Worm (Caenorhabditis elegans): ENCODE measurements around the gene clhm-1.
A peak's percentile ranks its signal among the peaks of the same experiment; 100 is the strongest.

The clhm-1 gene

DNA sequence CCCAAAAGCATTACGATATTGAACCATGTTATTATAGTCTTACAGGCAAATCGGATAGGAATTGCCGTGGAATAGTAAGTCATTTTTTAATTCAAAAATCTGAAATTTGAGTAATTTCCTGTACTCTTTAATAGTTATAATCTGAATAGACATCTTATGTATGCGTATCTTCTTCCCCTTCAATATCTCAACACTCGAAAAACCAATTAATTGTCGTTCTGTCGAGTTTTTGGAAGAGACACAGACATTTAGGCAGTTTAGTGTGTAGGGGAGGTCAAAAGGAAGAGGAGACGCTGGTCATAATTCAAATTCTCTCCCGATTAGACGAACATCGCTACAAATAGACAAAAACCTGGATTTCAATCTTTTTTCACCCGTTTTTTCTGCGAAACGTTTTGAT, 35.3 kb downstream of the clhm-1 start:
- TF ChIP-seq Y55F3AM.14 (GFP tag; optimal IDR thresholded peaks at IDR 0.05) = no peak
- peak; percentile 23 for TF ChIP-seq nhr-21 (tag; optimal IDR thresholded peaks at IDR 0.05)
- peak; percentile 55 for TF ChIP-seq nhr-129 (tag; optimal IDR thresholded peaks at IDR 0.05)
- peak; percentile 88 for TF ChIP-seq sem-4 (tag; optimal IDR thresholded peaks at IDR 0.05)
- no peak for TF ChIP-seq ZK546.5 (tag; optimal IDR thresholded peaks at IDR 0.05)
- TF ChIP-seq unc-62 (GFP tag; optimal IDR thresholded peaks at IDR 0.05) = peak; percentile 31
- TF ChIP-seq lsy-2 (tag; optimal IDR thresholded peaks at IDR 0.05) = peak in 1 of 2 experiments; percentile 53
- TF ChIP-seq ceh-16 (tag; optimal IDR thresholded peaks at IDR 0.05) = peak; percentile 93
- TF ChIP-seq ztf-1 (GFP tag; conservative IDR thresholded peaks at IDR 0.05) = no peak
- TF ChIP-seq unc-55 (GFP tag; optimal IDR thresholded peaks at IDR 0.05) = peak; percentile 46
- TF ChIP-seq nhr-25 (tag; optimal IDR thresholded peaks at IDR 0.05) = peak; percentile 80
- peak; percentile 61 for TF ChIP-seq C34F6.9 (tag; optimal IDR thresholded peaks at IDR 0.05)
- peak; percentile 96 for TF ChIP-seq egl-27 (tag; optimal IDR thresholded peaks at IDR 0.05)
- TF ChIP-seq sma-9 (GFP tag; optimal IDR thresholded peaks at IDR 0.05) = peak; percentile 87
- no peak for TF ChIP-seq sma-9 (tag; optimal IDR thresholded peaks at IDR 0.05)
- peak; percentile 20 for TF ChIP-seq blmp-1 (tag; optimal IDR thresholded peaks at IDR 0.05; ENCODE audit: insufficient read depth)
- peak; percentile 58 for TF ChIP-seq nhr-6 (tag; optimal IDR thresholded peaks at IDR 0.05)
- TF ChIP-seq crh-2 (tag; optimal IDR thresholded peaks at IDR 0.05) = peak; percentile 47
- no peak for TF ChIP-seq gmeb-1 (tag; optimal IDR thresholded peaks at IDR 0.05)
- no peak for TF ChIP-seq ztf-11 (tag; optimal IDR thresholded peaks at IDR 0.05)
- peak; percentile 56 for TF ChIP-seq lin-13 (GFP tag; optimal IDR thresholded peaks at IDR 0.05)
- peak; percentile 19 for TF ChIP-seq sma-3 (GFP tag; optimal IDR thresholded peaks at IDR 0.05)
- TF ChIP-seq nhr-23 (tag; optimal IDR thresholded peaks at IDR 0.05) = no peak
- TF ChIP-seq nhr-237 (tag; optimal IDR thresholded peaks at IDR 0.05) = no peak
- TF ChIP-seq skn-1 (tag; optimal IDR thresholded peaks at IDR 0.05) = no peak
- TF ChIP-seq mab-5 (tag; optimal IDR thresholded peaks at IDR 0.05) = peak; percentile 87
- peak; percentile 76 for TF ChIP-seq fos-1 (tag; optimal IDR thresholded peaks at IDR 0.05)
- no peak for TF ChIP-seq nhr-10 (tag; optimal IDR thresholded peaks at IDR 0.05)
- no peak for TF ChIP-seq ama-1 (optimal IDR thresholded peaks at IDR 0.05)
- TF ChIP-seq zag-1 (tag; optimal IDR thresholded peaks at IDR 0.05) = no peak

DNA sequence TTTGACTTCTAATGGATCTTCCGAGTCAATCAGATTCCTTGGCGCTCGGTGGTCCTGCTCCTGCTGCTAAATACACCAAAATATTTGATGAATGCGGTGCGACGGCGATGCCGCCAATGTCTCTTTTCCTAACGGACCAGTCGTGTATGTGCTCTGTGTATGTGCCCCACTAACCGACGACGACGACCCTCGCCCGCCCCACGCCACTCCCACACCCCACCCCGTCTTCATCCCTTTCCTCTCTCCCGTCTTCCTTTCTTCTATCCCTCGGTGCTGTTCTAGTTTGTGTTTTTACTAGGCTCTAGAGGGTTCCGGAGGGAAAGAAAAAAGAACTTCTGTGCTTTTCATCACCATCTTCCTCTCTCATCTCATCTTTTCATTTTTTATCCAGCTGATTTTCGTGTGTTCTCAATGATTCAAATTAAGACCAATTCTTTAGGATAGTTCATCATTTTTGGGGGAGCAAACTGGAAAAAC, 36.2 kb downstream of the clhm-1 start, which contains the start of gene egl-27:
Gene egl-27 (plus strand): TSS at position 427 of the 477 bp plus-strand sequence.
- TF ChIP-seq dmd-4 (tag; optimal IDR thresholded peaks at IDR 0.05) (no peak), fos-1 (tag; optimal IDR thresholded peaks at IDR 0.05) (no peak), ZK546.5 (tag; optimal IDR thresholded peaks at IDR 0.05) (no peak), egl-27 (tag; optimal IDR thresholded peaks at IDR 0.05) (no peak), ztf-4 (tag; optimal IDR thresholded peaks at IDR 0.05) (no peak), aly-2 (tag; optimal IDR thresholded peaks at IDR 0.05) (no peak), ceh-16 (tag; optimal IDR thresholded peaks at IDR 0.05) (no peak), alr-1 (tag; optimal IDR thresholded peaks at IDR 0.05) (no peak), nhr-12 (tag; optimal IDR thresholded peaks at IDR 0.05) (no peak), unc-39 (tag; optimal IDR thresholded peaks at IDR 0.05) (no peak), nhr-237 (tag; optimal IDR thresholded peaks at IDR 0.05) (no peak), nhr-23 (tag; optimal IDR thresholded peaks at IDR 0.05) (no peak), mbf-1 (tag; optimal IDR thresholded peaks at IDR 0.05) (no peak), mdl-1 (tag; optimal IDR thresholded peaks at IDR 0.05) (no peak), gmeb-1 (tag; optimal IDR thresholded peaks at IDR 0.05) (no peak), sma-9 (GFP tag; optimal IDR thresholded peaks at IDR 0.05) (no peak), sma-9 (tag; optimal IDR thresholded peaks at IDR 0.05) (no peak), ztf-11 (tag; optimal IDR thresholded peaks at IDR 0.05) (no peak)

DNA sequence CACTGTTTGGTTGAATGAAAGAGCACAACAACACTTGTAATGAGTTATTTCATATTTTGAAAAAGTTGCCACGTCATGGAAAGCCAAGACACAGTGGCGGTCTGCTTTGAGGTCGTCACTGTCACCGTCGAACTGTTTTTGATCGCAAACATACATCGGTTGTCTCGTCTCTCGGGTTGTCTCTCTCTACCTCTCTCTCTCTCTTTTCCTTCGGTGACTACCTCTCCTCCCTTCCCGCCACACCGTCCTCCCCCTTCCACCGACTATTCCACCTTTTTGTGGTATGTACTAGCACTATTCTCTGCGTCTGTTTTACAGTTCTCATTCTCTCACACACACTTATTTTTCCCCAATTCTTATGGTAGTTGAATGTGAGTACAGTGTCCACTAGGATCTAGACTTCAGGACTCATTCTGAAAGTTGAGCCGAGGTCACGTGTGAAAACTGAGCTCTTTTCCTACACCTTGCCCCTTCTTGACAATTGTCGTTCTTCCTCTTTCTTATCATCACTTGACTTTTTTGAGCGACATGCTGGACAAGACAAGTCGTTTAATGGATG, 36.9 kb downstream of the clhm-1 start:
- TF ChIP-seq mbf-1 (tag; optimal IDR thresholded peaks at IDR 0.05) (no peak), egl-27 (tag; optimal IDR thresholded peaks at IDR 0.05) (no peak), unc-39 (tag; optimal IDR thresholded peaks at IDR 0.05) (no peak), nhr-77 (tag; optimal IDR thresholded peaks at IDR 0.05) (no peak), ceh-16 (tag; optimal IDR thresholded peaks at IDR 0.05) (no peak), ZK546.5 (tag; optimal IDR thresholded peaks at IDR 0.05) (no peak), unc-62 (GFP tag; optimal IDR thresholded peaks at IDR 0.05) (no peak), unc-55 (GFP tag; optimal IDR thresholded peaks at IDR 0.05) (no peak), nhr-12 (tag; optimal IDR thresholded peaks at IDR 0.05) (no peak), ztf-1 (GFP tag; conservative IDR thresholded peaks at IDR 0.05) (no peak), sma-9 (GFP tag; optimal IDR thresholded peaks at IDR 0.05) (peak; percentile 31), sma-9 (tag; optimal IDR thresholded peaks at IDR 0.05) (no peak), mdl-1 (tag; optimal IDR thresholded peaks at IDR 0.05) (no peak), mab-5 (tag; optimal IDR thresholded peaks at IDR 0.05) (no peak), zag-1 (tag; optimal IDR thresholded peaks at IDR 0.05) (no peak), lin-11 (tag; optimal IDR thresholded peaks at IDR 0.05) (no peak), nhr-21 (tag; optimal IDR thresholded peaks at IDR 0.05) (no peak), F13H6.1 (tag; optimal IDR thresholded peaks at IDR 0.05) (peak; percentile 62), alr-1 (tag; optimal IDR thresholded peaks at IDR 0.05) (no peak), elt-3 (tag; optimal IDR thresholded peaks at IDR 0.05) (no peak), ztf-11 (tag; optimal IDR thresholded peaks at IDR 0.05) (no peak), sma-3 (GFP tag; optimal IDR thresholded peaks at IDR 0.05) (peak; percentile 17), Y55F3AM.14 (GFP tag; optimal IDR thresholded peaks at IDR 0.05) (no peak), nhr-10 (tag; optimal IDR thresholded peaks at IDR 0.05) (no peak), ama-1 (optimal IDR thresholded peaks at IDR 0.05) (no peak), nhr-23 (tag; optimal IDR thresholded peaks at IDR 0.05) (no peak), crh-2 (tag; optimal IDR thresholded peaks at IDR 0.05) (peak; percentile 75), nhr-11 (tag; optimal IDR thresholded peaks at IDR 0.05) (no peak), C34F6.9 (tag; optimal IDR thresholded peaks at IDR 0.05) (peak; percentile 5), dmd-4 (tag; optimal IDR thresholded peaks at IDR 0.05) (no peak), lin-39 (tag; optimal IDR thresholded peaks at IDR 0.05) (no peak), lsy-2 (tag; optimal IDR thresholded peaks at IDR 0.05) (peak in 1 of 2 experiments; percentile 9), peb-1 (tag; optimal IDR thresholded peaks at IDR 0.05) (no peak)

Data from whole organism, L2 larva.